Worm (Caenorhabditis elegans): ENCODE measurements around the gene T05A1.5.

Gene T05A1.5

ce11 chrIV:9511221-9511638, 34.9 kb upstream of the T05A1.5 start (continued):
- no peak for TF ChIP-seq nhr-27 (tag; optimal IDR thresholded peaks at IDR 0.05)
- peak; percentile 69 for TF ChIP-seq dox-1 (GFP tag; IDR thresholded peaks at IDR 0.05)
- TF ChIP-seq F57C9.4 (tag; optimal IDR thresholded peaks at IDR 0.05) = no peak
- TF ChIP-seq ztf-18 (tag; optimal IDR thresholded peaks at IDR 0.05) = peak; percentile 2
- TF ChIP-seq nhr-179 (tag; optimal IDR thresholded peaks at IDR 0.05) = no peak
- TF ChIP-seq snpc-1.3 (tag; optimal IDR thresholded peaks at IDR 0.05; ENCODE audit: insufficient read depth) = peak; percentile 49
- TF ChIP-seq T26A5.8 (tag; optimal IDR thresholded peaks at IDR 0.05) = no peak
- no peak for TF ChIP-seq sdz-38 (tag; optimal IDR thresholded peaks at IDR 0.05)
- 0 out of 2 replicates have a peak, but pooled peaks have one; percentile 45 for TF ChIP-seq Y95B8A.8 (GFP tag; IDR thresholded peaks at IDR 0.05)
- TF ChIP-seq chd-7 (tag; optimal IDR thresholded peaks at IDR 0.05) = peak; percentile 57
- no peak for TF ChIP-seq let-526 (GFP tag; IDR thresholded peaks at IDR 0.05)
- no peak for TF ChIP-seq egl-18 (GFP tag; IDR thresholded peaks at IDR 0.05)
- peak; percentile 47 for TF ChIP-seq attf-5 (GFP tag; optimal IDR thresholded peaks at IDR 0.05)
- peak; percentile 71 for TF ChIP-seq attf-6 (GFP tag; IDR thresholded peaks at IDR 0.05)
- TF ChIP-seq mel-28 (tag; optimal IDR thresholded peaks at IDR 0.05; ENCODE audit: borderline replicate concordance) = no peak
- TF ChIP-seq egrh-3 (GFP tag; IDR thresholded peaks at IDR 0.05) = no peak
- no peak for TF ChIP-seq ets-4 (GFP tag; optimal IDR thresholded peaks at IDR 0.05)
- no peak for TF ChIP-seq dpl-1 (GFP tag; optimal IDR thresholded peaks at IDR 0.05)
- no peak for TF ChIP-seq bed-1 (GFP tag; IDR thresholded peaks at IDR 0.05)
- no peak for TF ChIP-seq zim-3 (tag; optimal IDR thresholded peaks at IDR 0.05)
- TF ChIP-seq ekl-4 (GFP tag; IDR thresholded peaks at IDR 0.05) = peak; percentile 56; the same call in 1 of the 2 replicates
- TF ChIP-seq die-1 (tag; optimal IDR thresholded peaks at IDR 0.05) = peak; percentile 30
- TF ChIP-seq F55B11.4 (tag; optimal IDR thresholded peaks at IDR 0.05; ENCODE audit: borderline replicate concordance, insufficient read depth) = no peak
- TF ChIP-seq hrde-1 (tag; optimal IDR thresholded peaks at IDR 0.05; ENCODE audit: borderline replicate concordance) = peak; percentile 55
- peak; percentile 55 for TF ChIP-seq gei-17 (GFP tag; optimal IDR thresholded peaks at IDR 0.05)
- no peak for TF ChIP-seq efl-1 (GFP tag; optimal IDR thresholded peaks at IDR 0.05)
- no peak for TF ChIP-seq ceh-58 (GFP tag; IDR thresholded peaks at IDR 0.05)
- no peak for TF ChIP-seq Y79H2A.3 (GFP tag; conservative IDR thresholded peaks at IDR 0.05)
- no peak for TF ChIP-seq unc-62 (GFP tag; optimal IDR thresholded peaks at IDR 0.05)
- no peak for TF ChIP-seq Y67H2A.10 (GFP tag; conservative IDR thresholded peaks at IDR 0.05)
- TF ChIP-seq aptf-3 (GFP tag; IDR thresholded peaks at IDR 0.05) = no peak
- TF ChIP-seq tbx-9 (tag; optimal IDR thresholded peaks at IDR 0.05; ENCODE audit: borderline replicate concordance) = no peak
- no peak for TF ChIP-seq akir-1 (GFP tag; optimal IDR thresholded peaks at IDR 0.05)
- peak in 1 of 2 experiments; percentile 21 for TF ChIP-seq let-607 (tag; optimal IDR thresholded peaks at IDR 0.05)
- no peak; the same call in 1 of the 2 replicates for TF ChIP-seq lin-26 (GFP tag; IDR thresholded peaks at IDR 0.05)
- 0 out of 2 replicates have a peak, but pooled peaks have one; percentile 37 for TF ChIP-seq ceh-100 (GFP tag; IDR thresholded peaks at IDR 0.05)

ce11 chrIV:9511640-9512039, 34.4 kb upstream of the T05A1.5 start:
- TF ChIP-seq lir-1 (GFP tag; conservative IDR thresholded peaks at IDR 0.05) = no peak
- TF ChIP-seq lin-35 (GFP tag; optimal IDR thresholded peaks at IDR 0.05) = no peak
- TF ChIP-seq dox-1 (GFP tag; IDR thresholded peaks at IDR 0.05) = 0 out of 2 replicates have a peak, but pooled peaks have one; percentile 10
- TF ChIP-seq tbp1 (GFP tag; optimal IDR thresholded peaks at IDR 0.05) = peak; percentile 47
- TF ChIP-seq pbrm-1 (GFP tag; IDR thresholded peaks at IDR 0.05) = peak; percentile 4; the same call in 1 of the 2 replicates
- no peak for TF ChIP-seq B0261.1 (tag; optimal IDR thresholded peaks at IDR 0.05)
- TF ChIP-seq snpc-1.3 (tag; optimal IDR thresholded peaks at IDR 0.05; ENCODE audit: insufficient read depth) = peak; percentile 19
- TF ChIP-seq lsl-1 (GFP tag; optimal IDR thresholded peaks at IDR 0.05) = peak; percentile 21
- peak; percentile 53; the same call in 1 of the 2 replicates for TF ChIP-seq B0336.3 (GFP tag; IDR thresholded peaks at IDR 0.05)
- TF ChIP-seq repo-1 (tag; optimal IDR thresholded peaks at IDR 0.05) = no peak
- TF ChIP-seq F23B12.7 (tag; optimal IDR thresholded peaks at IDR 0.05; ENCODE audit: insufficient read depth) = peak; percentile 3
- TF ChIP-seq snpc-4 (GFP tag; optimal IDR thresholded peaks at IDR 0.05) = peak; percentile 87
- TF ChIP-seq snpc-4 (tag; optimal IDR thresholded peaks at IDR 0.05) = peak in 3 of 4 experiments; percentile 93 to 97 (median 96)
- no peak for TF ChIP-seq mcd-1 (GFP tag; IDR thresholded peaks at IDR 0.05)
- peak; percentile 96 for TF ChIP-seq snpc-1.1 (tag; optimal IDR thresholded peaks at IDR 0.05; ENCODE audit: insufficient read depth)
